Worm (Caenorhabditis elegans) whole organism, L4 larva: ENCODE measurements around the gene cut-4.

Source experiments
- D1046.2 ChIP-seq: fragments of 200-800 bp; sonication (Bioruptor generic); IDR thresholded peaks from 2 replicates; pipeline ENCODE4 v1.3.6; 2022; ENCODE audit warnings: missing genetic modification characterization, missing compliant biosample characterization
- F37D6.2 ChIP-seq: sonication (generic microtip); optimal IDR thresholded peaks from 2 replicates; lab custom pipeline; 2016; ENCODE audit warnings: mild to moderate bottlenecking, missing genetic modification characterization, missing compliant biosample characterization
- F44E2.7 ChIP-seq: fragments of 200-800 bp; sonication (Bioruptor generic); IDR thresholded peaks from 2 replicates; pipeline ENCODE4 v2.1.2; 2022; ENCODE audit warnings: missing genetic modification characterization, missing compliant biosample characterization
- F49E8.2 ChIP-seq: sonication (generic microtip); optimal IDR thresholded peaks from 2 replicates; lab custom pipeline; 2016; ENCODE audit warnings: missing compliant biosample characterization, mild to moderate bottlenecking, missing genetic modification characterization, borderline replicate concordance
- T20F7.1 ChIP-seq: fragments of 200-800 bp; sonication (Bioruptor generic); optimal IDR thresholded peaks from 2 replicates; lab custom pipeline; 2018; ENCODE audit warnings: mild to moderate bottlenecking, missing genetic modification characterization, missing compliant biosample characterization
- T26A8.4 ChIP-seq: fragments of 200-800 bp; sonication (Bioruptor generic); IDR thresholded peaks from 2 replicates; pipeline ENCODE4 v1.3.6; 2022; ENCODE audit warnings: missing genetic modification characterization, missing compliant biosample characterization
- Y105C5A.15 ChIP-seq: fragments of 200-800 bp; sonication (Bioruptor generic); IDR thresholded peaks from 2 replicates; pipeline ENCODE4 v1.3.6; 2022; ENCODE audit warnings: missing genetic modification characterization, missing compliant biosample characterization
- ZK337.2 ChIP-seq: fragments of 200-800 bp; sonication (Bioruptor generic); IDR thresholded peaks from 2 replicates; pipeline ENCODE4 v1.3.6; 2022; ENCODE audit warnings: missing genetic modification reagents, missing genetic modification characterization, missing compliant biosample characterization
- aha-1 ChIP-seq: fragments of 150-350 bp; peaks from one replicate; lab custom pipeline; 2014; ENCODE audit warnings: missing biosample characterization, missing genetic modification characterization
- aly-2 ChIP-seq: sonication (generic microtip); optimal IDR thresholded peaks from 2 replicates; lab custom pipeline; 2018; ENCODE audit warnings: missing biosample characterization, missing genetic modification characterization
- ama-1 ChIP-seq: fragments of 150-350 bp; optimal IDR thresholded peaks from 2 replicates; lab custom pipeline; 2014; ENCODE audit warnings: inconsistent platforms, mixed read lengths
- arid-1 ChIP-seq: fragments of 200-800 bp; sonication (Bioruptor generic); conservative IDR thresholded peaks from 2 replicates; pipeline ENCODE4 v1.3.6; 2022; ENCODE audit warnings: missing genetic modification reagents, missing genetic modification characterization, missing compliant biosample characterization
- attf-4 ChIP-seq: sonication (generic microtip); optimal IDR thresholded peaks from 3 replicates; lab custom pipeline; 2017; ENCODE audit warnings: missing biosample characterization, missing genetic modification characterization
- ceh-20 ChIP-seq: fragments of 200-800 bp; sonication (Bioruptor generic); IDR thresholded peaks from 2 replicates; pipeline ENCODE4 v1.3.6; 2022; ENCODE audit warnings: missing genetic modification reagents, missing genetic modification characterization, missing compliant biosample characterization
- ceh-44 ChIP-seq: fragments of 200-800 bp; sonication (Bioruptor generic); IDR thresholded peaks from 2 replicates; pipeline ENCODE4 v1.3.6; 2022; ENCODE audit warnings: missing genetic modification reagents, missing genetic modification characterization, missing compliant biosample characterization
- ceh-82 ChIP-seq: sonication (generic microtip); optimal IDR thresholded peaks from 2 replicates; lab custom pipeline; 2017; ENCODE audit warnings: missing biosample characterization, missing genetic modification characterization
- cey-2 ChIP-seq: sonication (generic microtip); optimal IDR thresholded peaks from 3 replicates; lab custom pipeline; 2017; ENCODE audit warnings: missing genetic modification characterization, mild to moderate bottlenecking, missing compliant biosample characterization, antibody characterized with exemption, borderline replicate concordance; ENCODE audit not compliant: insufficient read depth
- dmd-6 ChIP-seq: fragments of 200-800 bp; sonication (Bioruptor generic); IDR thresholded peaks from 2 replicates; pipeline ENCODE4 v1.3.6; 2022; ENCODE audit warnings: missing genetic modification reagents, missing genetic modification characterization, missing compliant biosample characterization
- dmd-9 ChIP-seq: fragments of 200-800 bp; sonication (Bioruptor generic); IDR thresholded peaks from 2 replicates; pipeline ENCODE4 v1.3.6; 2022; ENCODE audit warnings: missing genetic modification reagents, missing genetic modification characterization, missing compliant biosample characterization
- egl-27 ChIP-seq: sonication (generic microtip); optimal IDR thresholded peaks from 3 replicates; lab custom pipeline; 2017; ENCODE audit warnings: missing biosample characterization, missing genetic modification reagents, missing genetic modification characterization
- egl-43 ChIP-seq: fragments of 200-800 bp; sonication (Bioruptor generic); IDR thresholded peaks from 2 replicates; pipeline ENCODE4 v1.3.6; 2022; ENCODE audit warnings: missing genetic modification reagents, missing genetic modification characterization, missing compliant biosample characterization
- fos-1 ChIP-seq: fragments of 150-350 bp; optimal IDR thresholded peaks from 2 replicates; lab custom pipeline; 2014; ENCODE audit warnings: missing biosample characterization, missing genetic modification characterization
- gei-8 ChIP-seq: fragments of 200-800 bp; sonication (Bioruptor generic); optimal IDR thresholded peaks from 2 replicates; lab custom pipeline; 2018; ENCODE audit warnings: mild to moderate bottlenecking, missing genetic modification characterization, missing compliant biosample characterization
- hif-1 ChIP-seq, 2 experiments: sonication (generic microtip); optimal IDR thresholded peaks; 2 replicates each; lab custom pipeline; 2016 to 2017; ENCODE audit warnings: missing compliant biosample characterization in 2 of 2, missing genetic modification characterization in 2 of 2, missing genetic modification reagents in 2 of 2, missing genotype in 2 of 2, mild to moderate bottlenecking in 1 of 2
- lim-7 ChIP-seq: fragments of 200-800 bp; sonication (Bioruptor generic); IDR thresholded peaks from 2 replicates; pipeline ENCODE4 v1.3.6; 2022; ENCODE audit warnings: missing genetic modification characterization, missing compliant biosample characterization
- madf-5 ChIP-seq, 2 experiments: fragments of 200-800 bp; sonication (Bioruptor generic); IDR thresholded peaks; 2 replicates each; pipeline ENCODE4 v1.3.6; 2022; ENCODE audit warnings: missing compliant biosample characterization in 2 of 2, missing genetic modification characterization in 2 of 2
- mdl-1 ChIP-seq, 2 experiments: fragments of 150-350 bp in 1 of 2; sonication (generic microtip) in 1 of 2; optimal IDR thresholded peaks; 2 replicates each; lab custom pipeline; 2014 to 2017; ENCODE audit warnings: missing biosample characterization in 2 of 2, missing genetic modification characterization in 2 of 2
- mdt-29 ChIP-seq: fragments of 200-800 bp; sonication (Bioruptor generic); IDR thresholded peaks from 2 replicates; pipeline ENCODE4 v1.3.6; 2022; ENCODE audit warnings: missing genetic modification reagents, missing genetic modification characterization, missing compliant biosample characterization
- mes-2 ChIP-seq: sonication (generic microtip); optimal IDR thresholded peaks from 2 replicates; lab custom pipeline; 2016; ENCODE audit warnings: missing genotype, mild to moderate bottlenecking, missing genetic modification characterization, missing compliant biosample characterization; ENCODE audit not compliant: poor library complexity, severe bottlenecking
- nhr-10 ChIP-seq: fragments of 150-350 bp; optimal IDR thresholded peaks from 2 replicates; lab custom pipeline; 2014; ENCODE audit warnings: missing biosample characterization, missing genetic modification characterization
- nhr-102 ChIP-seq: sonication (generic microtip); optimal IDR thresholded peaks from 2 replicates; lab custom pipeline; 2016; ENCODE audit warnings: mild to moderate bottlenecking, missing genetic modification characterization, moderate library complexity, missing compliant biosample characterization
- nhr-11 ChIP-seq: fragments of 150-350 bp; optimal IDR thresholded peaks from 2 replicates; lab custom pipeline; 2014; ENCODE audit warnings: missing biosample characterization, missing genetic modification characterization
- nhr-25 ChIP-seq: sonication (generic microtip); optimal IDR thresholded peaks from 2 replicates; lab custom pipeline; 2017; ENCODE audit warnings: missing genetic modification characterization, mild to moderate bottlenecking, missing compliant biosample characterization, antibody characterized with exemption, moderate library complexity, borderline replicate concordance; ENCODE audit not compliant: insufficient read depth
- nhr-28 ChIP-seq: fragments of 150-350 bp; optimal IDR thresholded peaks from 2 replicates; lab custom pipeline; 2014; ENCODE audit warnings: missing biosample characterization, missing genetic modification characterization
- nhr-48 ChIP-seq: sonication (generic microtip); optimal IDR thresholded peaks from 2 replicates; lab custom pipeline; 2016; ENCODE audit warnings: mild to moderate bottlenecking, missing genetic modification characterization, missing compliant biosample characterization
- pha-4 ChIP-seq, 2 experiments: fragments of 150-350 bp in 1 of 2; fragments of 200-800 bp in 1 of 2; sonication (Bioruptor generic) in 1 of 2; IDR thresholded peaks in 1 of 2; optimal IDR thresholded peaks in 1 of 2; 2 replicates each; pipeline versions ENCODE4 v1.3.6 to Lab custom; 2014 to 2022; ENCODE audit warnings: missing genetic modification characterization in 2 of 2, missing genetic modification reagents in 2 of 2, missing biosample characterization in 1 of 2, missing compliant biosample characterization in 1 of 2
- pqm-1 ChIP-seq: sonication (generic microtip); optimal IDR thresholded peaks from 2 replicates; lab custom pipeline; 2017; ENCODE audit warnings: missing biosample characterization, missing genetic modification characterization
- sdz-12 ChIP-seq: fragments of 200-800 bp; sonication (Bioruptor generic); optimal IDR thresholded peaks from 2 replicates; lab custom pipeline; 2018; ENCODE audit warnings: mild to moderate bottlenecking, missing genetic modification characterization, missing compliant biosample characterization
- set-16 ChIP-seq: fragments of 200-800 bp; sonication (Bioruptor generic); IDR thresholded peaks from 2 replicates; pipeline ENCODE4 v1.3.6; 2022; ENCODE audit warnings: missing genetic modification reagents, missing genetic modification characterization, missing compliant biosample characterization
- skn-1 ChIP-seq: fragments of 150-350 bp; optimal IDR thresholded peaks from 2 replicates; lab custom pipeline; 2014; ENCODE audit warnings: missing biosample characterization, missing genetic modification characterization
- spr-3 ChIP-seq: fragments of 200-800 bp; sonication (Bioruptor generic); optimal IDR thresholded peaks from 2 replicates; lab custom pipeline; 2018; ENCODE audit warnings: mild to moderate bottlenecking, missing genetic modification characterization, missing compliant biosample characterization
- tag-97 ChIP-seq: fragments of 200-800 bp; sonication (Bioruptor generic); IDR thresholded peaks from 2 replicates; pipeline ENCODE4 v1.3.6; 2022; ENCODE audit warnings: missing genetic modification characterization, missing compliant biosample characterization
- unc-130 ChIP-seq: sonication (generic microtip); optimal IDR thresholded peaks from 2 replicates; lab custom pipeline; 2016; ENCODE audit warnings: missing genetic modification reagents, missing genetic modification characterization, missing compliant biosample characterization
- zfp-2 ChIP-seq: sonication (generic microtip); optimal IDR thresholded peaks from 2 replicates; lab custom pipeline; 2016; ENCODE audit warnings: mild to moderate bottlenecking, missing genetic modification characterization, missing compliant biosample characterization
- zip-11 ChIP-seq: fragments of 200-800 bp; sonication (Bioruptor generic); IDR thresholded peaks from 2 replicates; pipeline ENCODE4 v1.3.6; 2022; ENCODE audit warnings: missing genetic modification characterization, missing compliant biosample characterization
- ztf-7 ChIP-seq: fragments of 150-350 bp; optimal IDR thresholded peaks from 2 replicates; lab custom pipeline; 2014; ENCODE audit warnings: missing biosample characterization, missing genetic modification characterization

The cut-4 gene

DNA sequence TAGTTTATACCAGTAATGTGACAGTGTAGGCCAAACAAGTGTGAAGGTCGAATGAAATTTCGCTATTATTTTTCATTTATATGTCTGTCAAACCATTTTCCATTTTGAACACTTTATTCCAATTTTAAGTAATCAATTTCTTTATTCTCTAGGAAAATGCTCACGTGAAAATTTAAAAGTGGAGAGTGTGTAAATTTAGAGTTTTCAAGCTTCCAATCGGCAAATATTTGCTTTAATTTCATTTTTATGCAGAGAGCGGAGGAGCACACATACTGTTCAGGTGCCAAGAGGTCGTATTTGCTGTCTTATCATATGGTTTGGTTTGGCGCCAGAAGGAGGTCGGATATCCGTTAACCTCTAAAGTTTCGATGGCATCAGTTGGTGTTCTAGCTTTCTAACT is 10.9 kb downstream of the cut-4 start:
- TF ChIP-seq pqm-1 (no peak), sdz-12 (GFP tag; lab: Kevin White, UChicago) (peak; percentile 44), dmd-6 (GFP tag; lab: Robert Waterston, UW) (no peak), T20F7.1 (GFP tag; lab: Kevin White, UChicago) (no peak), aha-1 (tag; lab: Kevin White, UChicago) (peak; percentile 74), gei-8 (no peak), ZK337.2 (GFP tag; lab: Robert Waterston, UW) (no peak), ceh-20 (GFP tag; lab: Robert Waterston, UW) (0 out of 2 replicates have a peak, but pooled peaks have one; percentile 19), madf-5 (GFP tag; IDR thresholded peaks at IDR 0.05; lab: Robert Waterston, UW) (0 out of 4 replicates have a peak, but pooled peaks of 1 of the 2 experiments have one; percentile 11), nhr-11 (tag; lab: Kevin White, UChicago) (peak; percentile 33), egl-43 (GFP tag; lab: Robert Waterston, UW) (0 out of 2 replicates have a peak, but pooled peaks have one; percentile 14), Y105C5A.15 (GFP tag; lab: Robert Waterston, UW) (no peak)

DNA sequence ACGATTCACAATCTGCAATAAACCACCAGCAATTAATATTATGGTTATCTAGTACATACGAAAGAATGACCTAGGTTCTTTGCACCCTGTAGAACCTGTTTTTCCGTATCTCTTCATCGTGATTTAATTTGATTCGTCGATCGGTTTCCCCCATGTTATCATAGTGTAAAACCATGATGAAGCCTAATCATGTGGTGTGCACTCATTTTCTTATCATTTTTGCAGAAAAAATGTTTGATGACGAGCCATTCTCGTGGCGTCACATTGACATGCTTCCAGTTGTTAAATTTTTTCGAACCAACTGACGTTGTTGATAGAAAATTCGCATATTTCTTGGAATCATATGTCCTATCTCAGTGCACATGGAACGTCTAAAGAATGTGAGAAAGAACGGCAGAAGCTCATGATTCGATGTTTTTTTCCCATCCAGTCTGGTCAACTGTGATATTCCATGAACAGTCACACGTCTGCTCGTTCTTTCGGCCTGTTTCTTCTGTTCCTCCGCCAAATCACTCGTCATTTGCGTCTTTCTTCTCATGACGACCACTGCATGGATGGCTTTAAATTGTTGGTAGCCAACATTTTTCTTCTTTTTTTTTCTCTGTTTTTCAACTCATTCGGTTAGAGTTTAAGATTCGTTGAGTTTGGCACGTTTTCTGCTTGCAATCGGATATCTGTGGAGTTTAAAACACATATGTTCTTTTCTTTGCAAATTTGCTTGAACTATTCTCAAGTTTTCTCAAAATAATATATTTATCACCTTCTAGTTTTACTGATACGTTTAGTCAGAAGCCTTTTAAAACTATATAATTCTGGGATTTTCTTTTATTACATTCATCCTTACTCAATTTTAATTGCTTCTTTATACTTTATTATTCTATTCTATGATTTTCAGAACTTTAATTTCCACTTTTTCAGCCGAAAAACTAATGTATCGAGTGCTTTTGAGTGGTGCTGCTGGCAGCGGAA is 11.7 kb downstream of the cut-4 start, which contains the start of gene ZK673.2:
Gene ZK673.2 (plus strand): TSS at position 919 of the 969 bp plus-strand sequence.
- TF ChIP-seq aly-2 (tag; lab: Kevin White, UChicago) = no peak
- TF ChIP-seq pha-4 (GFP tag; IDR thresholded peaks at IDR 0.05; lab: Robert Waterston, UW) = peak; percentile 6; the same call in 1 of the 2 replicates
- no peak for TF ChIP-seq pha-4 (tag; optimal IDR thresholded peaks at IDR 0.05; lab: Kevin White, UChicago)
- TF ChIP-seq lim-7 (GFP tag; lab: Robert Waterston, UW) = no peak
- TF ChIP-seq nhr-102 (tag; lab: Kevin White, UChicago) = no peak
- TF ChIP-seq unc-130 (GFP tag; lab: Kevin White, UChicago) = no peak
- TF ChIP-seq mdt-29 = peak; percentile 26; the same call in 1 of the 2 replicates
- TF ChIP-seq ceh-44 (GFP tag; lab: Robert Waterston, UW) = no peak
- TF ChIP-seq T26A8.4 (GFP tag; lab: Robert Waterston, UW) = peak; percentile 10; the same call in 1 of the 2 replicates
- TF ChIP-seq ceh-82 (tag; lab: Kevin White, UChicago) = no peak
- TF ChIP-seq F44E2.7 (GFP tag; lab: Robert Waterston, UW) = no peak
- no peak for TF ChIP-seq spr-3
- no peak for TF ChIP-seq skn-1 (tag; lab: Kevin White, UChicago)
- TF ChIP-seq egl-27 (tag; lab: Kevin White, UChicago) = no peak
- TF ChIP-seq nhr-48 (tag; lab: Kevin White, UChicago) = peak; percentile 86
- TF ChIP-seq cey-2 = peak; percentile 49
- TF ChIP-seq zip-11 (GFP tag; lab: Robert Waterston, UW) = no peak
- TF ChIP-seq nhr-10 (tag; lab: Kevin White, UChicago) = peak; percentile 61
- peak; percentile 31 for TF ChIP-seq ama-1 (lab: Kevin White, UChicago)
- TF ChIP-seq nhr-28 (tag; lab: Kevin White, UChicago) = peak; percentile 70
- no peak for TF ChIP-seq tag-97 (GFP tag; lab: Robert Waterston, UW)
- TF ChIP-seq attf-4 (tag; lab: Kevin White, UChicago) = no peak
- peak; percentile 32; the same call in 1 of the 2 replicates for TF ChIP-seq egl-43 (GFP tag; lab: Robert Waterston, UW)
- no peak for TF ChIP-seq F37D6.2 (tag; lab: Kevin White, UChicago)
- no peak for TF ChIP-seq arid-1
- no peak for TF ChIP-seq dmd-9 (GFP tag; lab: Robert Waterston, UW)
- TF ChIP-seq nhr-25 (tag; lab: Kevin White, UChicago) = no peak
- no peak for TF ChIP-seq F49E8.2 (tag; lab: Kevin White, UChicago)
- peak; percentile 42 for TF ChIP-seq mes-2 (tag; lab: Kevin White, UChicago)
- no peak for TF ChIP-seq set-16 (GFP tag; lab: Robert Waterston, UW)
- no peak for TF ChIP-seq fos-1 (tag; lab: Kevin White, UChicago)
- no peak for TF ChIP-seq D1046.2 (GFP tag; lab: Robert Waterston, UW)
- TF ChIP-seq mdl-1 (tag; optimal IDR thresholded peaks at IDR 0.05; lab: Kevin White, UChicago) = peak; percentile 48 to 92
- no peak for TF ChIP-seq ztf-7 (tag; lab: Kevin White, UChicago)
- peak in 1 of 2 experiments; percentile 72 for TF ChIP-seq hif-1 (tag; optimal IDR thresholded peaks at IDR 0.05; lab: Kevin White, UChicago)
- TF ChIP-seq T20F7.1 (GFP tag; lab: Kevin White, UChicago) = peak; percentile 58
- TF ChIP-seq zfp-2 (tag; lab: Kevin White, UChicago) = no peak
